Worm (Caenorhabditis elegans) whole organism, early embryonic: ENCODE results near the gene H27A22.1.

Experiments
- B0310.2 ChIP-seq: sonication (generic microtip); optimal IDR thresholded peaks from 2 replicates; lab custom pipeline; 2016; ENCODE audit warnings: mild to moderate bottlenecking, missing genetic modification characterization, missing compliant biosample characterization
- F13C5.2 ChIP-seq: sonication (generic microtip); optimal IDR thresholded peaks from 2 replicates; lab custom pipeline; 2017; ENCODE audit warnings: mild to moderate bottlenecking, missing genetic modification characterization, inconsistent platforms, missing compliant biosample characterization
- aly-1 ChIP-seq: sonication (generic microtip); optimal IDR thresholded peaks from 2 replicates; lab custom pipeline; 2016; ENCODE audit warnings: missing genetic modification characterization, missing compliant biosample characterization
- ama-1 ChIP-seq: fragments of 150-350 bp; optimal IDR thresholded peaks from 2 replicates; lab custom pipeline; 2014
- ceh-13 ChIP-seq: fragments of 200-800 bp; sonication (Bioruptor generic); optimal IDR thresholded peaks from 2 replicates; lab custom pipeline; 2018; ENCODE audit warnings: mild to moderate bottlenecking, missing genetic modification characterization, missing compliant biosample characterization
- ceh-36 ChIP-seq: sonication (generic microtip); optimal IDR thresholded peaks from 2 replicates; lab custom pipeline; 2016; ENCODE audit warnings: missing genetic modification characterization, inconsistent platforms, missing compliant biosample characterization
- ets-7 ChIP-seq: sonication (generic microtip); optimal IDR thresholded peaks from 2 replicates; lab custom pipeline; 2016; ENCODE audit warnings: missing genotype, missing genetic modification characterization, missing compliant biosample characterization
- flt-1 ChIP-seq: fragments of 200-800 bp; sonication (Bioruptor generic); IDR thresholded peaks from 2 replicates; pipeline ENCODE4 v1.3.6; 2022; ENCODE audit warnings: missing genetic modification characterization, missing compliant biosample characterization
- hmbx-1 ChIP-seq: sonication (generic microtip); optimal IDR thresholded peaks from 2 replicates; lab custom pipeline; 2016; ENCODE audit warnings: mild to moderate bottlenecking, missing genetic modification characterization, missing compliant biosample characterization
- hmg-4 ChIP-seq: fragments of 200-800 bp; sonication (Bioruptor generic); optimal IDR thresholded peaks from 2 replicates; lab custom pipeline; 2018; ENCODE audit warnings: mild to moderate bottlenecking, missing genetic modification characterization, missing compliant biosample characterization
- hnd-1 ChIP-seq: sonication (generic microtip); optimal IDR thresholded peaks from 2 replicates; lab custom pipeline; 2016; ENCODE audit warnings: missing genetic modification characterization, missing compliant biosample characterization
- pes-1 ChIP-seq: fragments of 200-800 bp; sonication (Bioruptor generic); IDR thresholded peaks from 2 replicates; pipeline ENCODE4 v1.3.6; 2022; ENCODE audit warnings: missing genetic modification reagents, missing genetic modification characterization, missing compliant biosample characterization
- scrt-1 ChIP-seq: fragments of 200-800 bp; sonication (Bioruptor generic); IDR thresholded peaks from 2 replicates; pipeline ENCODE4 v1.3.6; 2022; ENCODE audit warnings: missing genetic modification characterization, missing compliant biosample characterization
- sea-1 ChIP-seq: fragments of 200-800 bp; sonication (Bioruptor generic); conservative IDR thresholded peaks from 2 replicates; pipeline ENCODE4 v1.3.6; 2022; ENCODE audit warnings: missing genetic modification characterization, missing compliant biosample characterization
- tbx-11 ChIP-seq: fragments of 200-800 bp; sonication (Bioruptor generic); IDR thresholded peaks from 2 replicates; pipeline ENCODE4 v1.3.6; 2022; ENCODE audit warnings: missing genetic modification characterization, missing compliant biosample characterization
- tbx-37 ChIP-seq: fragments of 200-800 bp; sonication (Bioruptor generic); conservative IDR thresholded peaks from 2 replicates; pipeline ENCODE4 v1.3.6; 2022; ENCODE audit warnings: missing genetic modification reagents, missing genetic modification characterization, missing compliant biosample characterization
- tra-4 ChIP-seq: sonication (generic microtip); optimal IDR thresholded peaks from 2 replicates; lab custom pipeline; 2017; ENCODE audit warnings: missing genetic modification characterization, missing compliant biosample characterization

The H27A22.1 gene

DNA sequence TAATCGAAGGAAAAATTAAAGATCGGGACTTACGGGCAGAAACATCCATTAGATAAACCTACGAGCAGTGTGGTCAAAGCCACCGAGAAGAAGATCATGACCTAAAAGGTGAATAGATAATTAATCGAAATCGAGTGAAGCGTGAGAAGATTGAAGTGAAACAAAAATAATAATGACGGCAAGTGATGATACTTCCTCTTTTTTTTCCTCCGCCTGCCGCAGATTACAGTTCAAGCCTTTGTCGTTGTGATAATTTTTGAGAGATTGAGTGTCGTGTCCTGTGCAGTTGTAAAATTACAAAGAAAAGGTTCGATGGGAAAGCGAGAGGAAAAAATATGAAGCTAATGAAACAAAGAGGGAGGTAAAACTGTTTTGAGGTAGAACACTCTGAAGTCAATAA, 9.9 kb upstream of the H27A22.1 start, which contains the start of gene T21C9.9:
Gene T21C9.9 (minus strand): TSS at position 101 of the 400 bp plus-strand sequence.
- TF ChIP-seq ama-1 (lab: Kevin White, UChicago) (no peak), tbx-37 (no peak), aly-1 (tag; lab: Kevin White, UChicago) (no peak), hnd-1 (no peak), scrt-1 (no peak), F13C5.2 (tag; lab: Kevin White, UChicago) (no peak), B0310.2 (tag; lab: Kevin White, UChicago) (no peak), tra-4 (tag; lab: Kevin White, UChicago) (no peak), hmbx-1 (tag; lab: Kevin White, UChicago) (no peak), pes-1 (no peak), ceh-36 (tag; lab: Kevin White, UChicago) (no peak), flt-1 (GFP tag; lab: Robert Waterston, UW) (no peak), ets-7 (tag; lab: Kevin White, UChicago) (no peak)

ce11 chrV:10594810-10595209, 7.5 kb upstream of the H27A22.1 start, which contains the start of gene T21C9.11:
Gene T21C9.11, minus strand, starts transcription at chrV:10594910.
- TF ChIP-seq B0310.2 (tag; lab: Kevin White, UChicago) (no peak), pes-1 (no peak), tbx-37 (no peak), ceh-13 (GFP tag; lab: Kevin White, UChicago) (no peak), ama-1 (lab: Kevin White, UChicago) (no peak), tra-4 (tag; lab: Kevin White, UChicago) (no peak), F13C5.2 (tag; lab: Kevin White, UChicago) (no peak), sea-1 (GFP tag; lab: Robert Waterston, UW) (no peak), scrt-1 (no peak), ets-7 (tag; lab: Kevin White, UChicago) (no peak), aly-1 (tag; lab: Kevin White, UChicago) (no peak), hnd-1 (no peak), ceh-36 (tag; lab: Kevin White, UChicago) (no peak), tbx-11 (no peak)

ce11 chrV:10597234-10597633, 5.1 kb upstream of the H27A22.1 start, which contains the start of gene T21C9.13:
Gene T21C9.13, plus strand, starts transcription at chrV:10597266.
- TF ChIP-seq B0310.2 (tag; lab: Kevin White, UChicago) (no peak), tbx-11 (no peak), ets-7 (tag; lab: Kevin White, UChicago) (no peak), flt-1 (GFP tag; lab: Robert Waterston, UW) (no peak)

DNA sequence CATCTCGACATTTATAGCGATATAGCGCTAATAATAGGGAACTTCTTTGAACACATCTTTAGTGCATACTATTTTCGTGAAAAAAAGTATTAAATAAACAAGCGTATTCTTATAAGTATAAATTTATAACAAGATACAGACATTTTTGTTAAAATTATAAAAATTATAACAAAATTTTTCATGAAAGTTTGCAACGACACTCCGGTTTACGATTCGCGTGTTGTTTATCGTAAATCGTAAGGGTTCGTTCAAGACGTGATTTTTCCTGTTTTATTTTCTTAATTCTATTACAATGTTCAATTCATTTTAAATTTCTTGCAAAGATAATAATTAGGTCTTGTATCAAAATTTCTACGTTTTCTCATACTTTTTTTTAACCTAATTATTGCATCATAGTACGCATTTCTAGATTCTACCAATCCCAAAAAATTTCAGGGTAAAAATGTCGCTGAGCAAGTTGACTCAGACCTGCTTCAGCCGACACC, 3.6 kb upstream of the H27A22.1 start, which contains the start of gene scpl-4:
Gene scpl-4 (plus strand): TSS at position 435 of the 485 bp plus-strand sequence.
- no peak for TF ChIP-seq ceh-13 (GFP tag; lab: Kevin White, UChicago)

DNA sequence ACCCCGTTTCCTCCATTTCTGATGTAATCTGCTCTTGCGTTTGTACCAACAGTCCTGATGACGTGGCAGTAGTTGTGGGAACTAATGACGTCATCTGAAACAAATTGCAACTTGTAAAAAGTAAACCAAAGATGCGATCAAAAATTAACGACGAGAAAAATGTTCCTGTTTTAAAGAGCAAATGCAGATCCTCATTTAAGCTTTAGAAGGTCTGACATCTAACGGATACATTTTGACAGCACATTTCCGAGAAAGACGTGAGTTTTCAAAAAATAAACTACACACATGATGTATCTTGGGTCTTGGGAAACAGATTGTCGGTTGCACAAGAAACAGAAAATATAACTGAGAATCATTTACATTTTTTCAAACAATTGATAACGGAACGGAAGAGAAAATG, 13.1 kb downstream of the H27A22.1 start, which contains the start of gene H09F14.1:
Gene H09F14.1 (minus strand): TSS at position 101 of the 400 bp plus-strand sequence.
- TF ChIP-seq scrt-1 (no peak), B0310.2 (tag; lab: Kevin White, UChicago) (no peak), sea-1 (GFP tag; lab: Robert Waterston, UW) (no peak), tra-4 (tag; lab: Kevin White, UChicago) (no peak), hnd-1 (no peak), flt-1 (GFP tag; lab: Robert Waterston, UW) (no peak), ets-7 (tag; lab: Kevin White, UChicago) (no peak), ama-1 (lab: Kevin White, UChicago) (no peak), aly-1 (tag; lab: Kevin White, UChicago) (no peak), pes-1 (no peak), tbx-11 (no peak), tbx-37 (no peak)

DNA sequence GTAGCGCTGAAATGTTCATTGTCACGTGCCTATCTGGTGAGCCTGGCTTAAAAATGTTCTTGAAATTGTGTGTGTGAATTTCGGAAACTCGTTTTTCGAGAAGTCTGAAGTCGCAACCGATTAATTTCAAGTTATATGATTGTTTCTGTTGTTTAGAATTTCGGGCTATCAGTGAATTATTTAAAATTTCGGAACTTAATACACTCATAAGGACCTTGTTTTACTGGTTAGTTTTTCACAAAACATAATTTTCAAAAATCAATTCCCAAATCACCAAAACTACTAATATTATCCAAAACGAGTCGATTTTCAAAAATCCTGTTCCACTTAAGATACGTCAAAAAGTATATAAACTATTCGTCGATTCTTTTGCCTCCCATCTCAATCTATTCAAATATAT, 28.1 kb downstream of the H27A22.1 start:
- TF ChIP-seq flt-1 (GFP tag; lab: Robert Waterston, UW) = no peak
- no peak for TF ChIP-seq aly-1 (tag; lab: Kevin White, UChicago)

- TF ChIP-seq B0310.2 (tag; lab: Kevin White, UChicago) (no peak), scrt-1 (no peak), tbx-11 (no peak), flt-1 (GFP tag; lab: Robert Waterston, UW) (no peak)
Measured at ce11 chrV:10632758-10633157, 30.4 kb downstream of the H27A22.1 start, which contains the start of gene mab-23. Gene mab-23, plus strand, starts transcription at chrV:10633058.

ce11 chrV:10635722-10636121, 33.4 kb downstream of the H27A22.1 start, which contains the start of gene kvs-2:
Gene kvs-2, plus strand, starts transcription at chrV:10636022.
- TF ChIP-seq scrt-1 (no peak), pes-1 (no peak), flt-1 (GFP tag; lab: Robert Waterston, UW) (no peak), ceh-13 (GFP tag; lab: Kevin White, UChicago) (no peak), tbx-11 (no peak), tra-4 (tag; lab: Kevin White, UChicago) (no peak), ceh-36 (tag; lab: Kevin White, UChicago) (no peak), aly-1 (tag; lab: Kevin White, UChicago) (no peak), ets-7 (tag; lab: Kevin White, UChicago) (no peak), tbx-37 (no peak), hnd-1 (no peak), hmbx-1 (tag; lab: Kevin White, UChicago) (no peak), ama-1 (lab: Kevin White, UChicago) (no peak), hmg-4 (GFP tag; lab: Kevin White, UChicago) (no peak), F13C5.2 (tag; lab: Kevin White, UChicago) (no peak), sea-1 (GFP tag; lab: Robert Waterston, UW) (no peak), B0310.2 (tag; lab: Kevin White, UChicago) (no peak)
